Worm (Caenorhabditis elegans): ENCODE data around the gene cki-2.

DNA sequence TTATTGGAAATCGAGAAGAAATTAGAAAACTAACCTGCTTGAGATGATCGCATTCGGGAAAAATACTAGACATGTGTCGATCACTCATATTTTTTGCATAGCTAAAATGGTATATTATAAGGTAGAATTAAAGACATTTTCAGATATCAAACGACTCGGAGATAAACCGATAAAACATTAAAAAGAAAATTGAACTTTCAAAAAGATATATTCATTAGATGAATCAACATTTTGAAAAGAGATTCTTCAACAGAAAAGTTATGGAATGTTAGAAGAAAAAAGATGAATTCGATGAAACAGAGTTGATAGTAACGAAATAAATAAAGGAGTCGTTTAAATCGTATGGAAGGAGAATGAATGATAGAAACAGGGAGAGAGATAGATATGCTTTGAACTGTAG is 39.3 kb downstream of the cki-2 start, which contains the start of gene mdmh-35:
- no peak for TF ChIP-seq mab-9 (GFP tag; IDR thresholded peaks at IDR 0.05)
- TF ChIP-seq C34B4.2 (tag; optimal IDR thresholded peaks at IDR 0.05), result no peak
- TF ChIP-seq unc-62 (GFP tag; optimal IDR thresholded peaks at IDR 0.05), result no peak
- no peak for TF ChIP-seq rnt-1 (tag; optimal IDR thresholded peaks at IDR 0.05)
- TF ChIP-seq snu-23 (GFP tag; optimal IDR thresholded peaks at IDR 0.05), result no peak
- no peak for TF ChIP-seq nhr-11 (tag; optimal IDR thresholded peaks at IDR 0.05)
- TF ChIP-seq skn-1 (tag; optimal IDR thresholded peaks at IDR 0.05), result no peak
- no peak for TF ChIP-seq lir-3 (tag; optimal IDR thresholded peaks at IDR 0.05; ENCODE audit: poor library complexity)
- TF ChIP-seq nhr-237 (tag; optimal IDR thresholded peaks at IDR 0.05), result no peak
- no peak for TF ChIP-seq alr-1 (tag; optimal IDR thresholded peaks at IDR 0.05; ENCODE audit: borderline replicate concordance)
- TF ChIP-seq mdl-1 (tag; optimal IDR thresholded peaks at IDR 0.05), result no peak

Measured in whole organism, L1 larva.